Fruit fly (Drosophila melanogaster): ENCODE data around the gene CG7218.

Gene CG7218

dm6 chr3R:18185385-18185784 is 21.2 kb upstream of the CG7218 start, which contains the start of the genes Arp5 and CG7208 (continued):
- TF ChIP-seq CG15479 (GFP tag; optimal IDR thresholded peaks at IDR 0.05), result no peak
- TF ChIP-seq CG6654 (GFP tag; optimal IDR thresholded peaks at IDR 0.05), result no peak
- peak; percentile 70 for TF ChIP-seq Dek (tag; optimal IDR thresholded peaks at IDR 0.05)
- no peak for TF ChIP-seq eve (GFP tag; optimal IDR thresholded peaks at IDR 0.05)
- TF ChIP-seq Ravus (GFP tag; IDR thresholded peaks at IDR 0.05), result no peak
- TF ChIP-seq PHDP (tag; optimal IDR thresholded peaks at IDR 0.05), result peak; percentile 76
- TF ChIP-seq pzg (GFP tag; optimal IDR thresholded peaks at IDR 0.05), result peak; percentile 51
- no peak for TF ChIP-seq mirr (GFP tag; optimal IDR thresholded peaks at IDR 0.05)
- no peak for TF ChIP-seq fru (optimal IDR thresholded peaks at IDR 0.05)
- peak; percentile 44 for TF ChIP-seq CG12744 (GFP tag; optimal IDR thresholded peaks at IDR 0.05)
- peak; percentile 36; the same call in 1 of the 2 replicates for TF ChIP-seq Ada2b (GFP tag; IDR thresholded peaks at IDR 0.05)
- peak; percentile 73 for TF ChIP-seq CG12155 (GFP tag; optimal IDR thresholded peaks at IDR 0.05)
- TF ChIP-seq CG13775 (GFP tag; optimal IDR thresholded peaks at IDR 0.05), result peak; percentile 78
- TF ChIP-seq h (optimal IDR thresholded peaks at IDR 0.05), result no peak
- peak; percentile 41 for TF ChIP-seq ssp (GFP tag; IDR thresholded peaks at IDR 0.05)
- TF ChIP-seq CG17186 (GFP tag; optimal IDR thresholded peaks at IDR 0.05), result no peak
- peak; percentile 49 for TF ChIP-seq CG4328 (GFP tag; optimal IDR thresholded peaks at IDR 0.05)
- TF ChIP-seq CG9876 (GFP tag; optimal IDR thresholded peaks at IDR 0.05), result no peak
- TF ChIP-seq jing (GFP tag; optimal IDR thresholded peaks at IDR 0.05), result no peak
- peak; percentile 36 for TF ChIP-seq Dad (GFP tag; optimal IDR thresholded peaks at IDR 0.05)
- peak; percentile 54; the same call in 2 of the 3 replicates for TF ChIP-seq H15 (GFP tag; IDR thresholded peaks at IDR 0.05)
- TF ChIP-seq unpg (GFP tag; optimal IDR thresholded peaks at IDR 0.05), result no peak
- TF ChIP-seq danr (GFP tag; IDR thresholded peaks at IDR 0.05), result 0 out of 2 replicates have a peak, but pooled peaks have one; percentile 10
- TF ChIP-seq CG17912 (GFP tag; optimal IDR thresholded peaks at IDR 0.05), result no peak
- TF ChIP-seq zfh1 (GFP tag; IDR thresholded peaks at IDR 0.05), result peak; percentile 39; the same call in 1 of the 3 replicates
- TF ChIP-seq CG4424 (GFP tag; optimal IDR thresholded peaks at IDR 0.05), result peak; percentile 49
- TF ChIP-seq CG3407 (GFP tag; optimal IDR thresholded peaks at IDR 0.05), result peak; percentile 30
- TF ChIP-seq peb (GFP tag; IDR thresholded peaks at IDR 0.05), result no peak
- peak; percentile 14 for TF ChIP-seq CG5245 (GFP tag; optimal IDR thresholded peaks at IDR 0.05)
- TF ChIP-seq lilli (GFP tag; optimal IDR thresholded peaks at IDR 0.05), result peak; percentile 86
- TF ChIP-seq dpn (GFP tag; optimal IDR thresholded peaks at IDR 0.05), result peak; percentile 72 to 85
- peak; percentile 71 for TF ChIP-seq fd3F (GFP tag; optimal IDR thresholded peaks at IDR 0.05)
- TF ChIP-seq aop (GFP tag; IDR thresholded peaks at IDR 0.05), result no peak
- peak; percentile 74 for TF ChIP-seq bcd (GFP tag; optimal IDR thresholded peaks at IDR 0.05)
- TF ChIP-seq dmrt11E (tag; optimal IDR thresholded peaks at IDR 0.05), result peak; percentile 34
- peak; percentile 55 for TF ChIP-seq Lhr (GFP tag; optimal IDR thresholded peaks at IDR 0.05)
- TF ChIP-seq dm (GFP tag; optimal IDR thresholded peaks at IDR 0.05), result peak; percentile 5
- TF ChIP-seq CG14860 (GFP tag; IDR thresholded peaks at IDR 0.05; ENCODE audit: partially characterized antibody), result no peak
- TF ChIP-seq CG15514 (GFP tag; optimal IDR thresholded peaks at IDR 0.05), result peak; percentile 98
- TF ChIP-seq pum (GFP tag; optimal IDR thresholded peaks at IDR 0.05), result peak; percentile 48
- TF ChIP-seq CG14710 (tag; optimal IDR thresholded peaks at IDR 0.05), result peak; percentile 86
- no peak for TF ChIP-seq grn (GFP tag; optimal IDR thresholded peaks at IDR 0.05)
- peak; percentile 15 for TF ChIP-seq CG7987 (GFP tag; optimal IDR thresholded peaks at IDR 0.05)
- TF ChIP-seq CG11247 (GFP tag; IDR thresholded peaks at IDR 0.05), result peak; percentile 39; the same call in 1 of the 2 replicates
- TF ChIP-seq schlank (tag; optimal IDR thresholded peaks at IDR 0.05), result no peak
- TF ChIP-seq CG10431 (GFP tag; optimal IDR thresholded peaks at IDR 0.05), result no peak
- no peak for TF ChIP-seq CG11398 (GFP tag; optimal IDR thresholded peaks at IDR 0.05)
- peak; percentile 8; the same call in 1 of the 3 replicates for TF ChIP-seq ase (GFP tag; IDR thresholded peaks at IDR 0.05)
- peak; percentile 8 for TF ChIP-seq her (GFP tag; optimal IDR thresholded peaks at IDR 0.05)
- TF ChIP-seq slp2 (GFP tag; optimal IDR thresholded peaks at IDR 0.05), result peak; percentile 44
- peak; percentile 85 for TF ChIP-seq slbo (GFP tag; IDR thresholded peaks at IDR 0.05)
- peak; percentile 64; the same call in 1 of the 2 replicates for TF ChIP-seq sna (GFP tag; IDR thresholded peaks at IDR 0.05; ENCODE audit: partially characterized antibody)

All from whole organism, embryonic.